Worm (Caenorhabditis elegans) whole organism, mixed stage, embryonic: ENCODE results near the gene K05F1.8.

ENCODE experiments used
- ceh-83 ChIP-seq: fragments of 200-800 bp; sonication (Bioruptor generic); optimal IDR thresholded peaks from 2 replicates; lab custom pipeline; 2018; ENCODE audit warnings: mild to moderate bottlenecking, missing genetic modification characterization, missing compliant biosample characterization
- lin-13 ChIP-seq: fragments of 150-350 bp; optimal IDR thresholded peaks from 2 replicates; lab custom pipeline; 2014; ENCODE audit warnings: missing biosample characterization, missing genetic modification characterization
- mls-2 ChIP-seq: sonication (generic microtip); optimal IDR thresholded peaks from 2 replicates; lab custom pipeline; 2016; ENCODE audit warnings: mild to moderate bottlenecking, missing genetic modification characterization, moderate library complexity, missing compliant biosample characterization
- nhr-2 ChIP-seq: fragments of 150-350 bp; optimal IDR thresholded peaks from 2 replicates; lab custom pipeline; 2014; ENCODE audit warnings: missing biosample characterization, missing genetic modification characterization
- nhr-237 ChIP-seq: fragments of 150-350 bp; optimal IDR thresholded peaks from 2 replicates; lab custom pipeline; 2014; ENCODE audit warnings: missing biosample characterization, missing genetic modification characterization
- pha-4 ChIP-seq: fragments of 150-350 bp; optimal IDR thresholded peaks from 2 replicates; lab custom pipeline; 2018; ENCODE audit warnings: missing biosample characterization, missing genetic modification reagents, missing genetic modification characterization
- snpc-4 ChIP-seq: fragments of 150-350 bp; optimal IDR thresholded peaks from 2 replicates; lab custom pipeline; 2014; ENCODE audit warnings: missing biosample characterization, missing genetic modification characterization
- unc-39 ChIP-seq: fragments of 150-350 bp; optimal IDR thresholded peaks from 2 replicates; lab custom pipeline; 2014; ENCODE audit warnings: missing biosample characterization, missing genetic modification characterization
- zip-8 ChIP-seq: fragments of 150-350 bp; optimal IDR thresholded peaks from 2 replicates; lab custom pipeline; 2014; ENCODE audit warnings: missing biosample characterization, missing genetic modification characterization
- ztf-11 ChIP-seq: fragments of 150-350 bp; optimal IDR thresholded peaks from 2 replicates; lab custom pipeline; 2014; ENCODE audit warnings: missing biosample characterization, missing genetic modification characterization

- TF ChIP-seq ztf-11 (tag; lab: Kevin White, UChicago) (no peak), pha-4 (tag; lab: Kevin White, UChicago) (no peak), zip-8 (tag; lab: Kevin White, UChicago) (no peak), nhr-237 (tag; lab: Kevin White, UChicago) (no peak), lin-13 (tag; lab: Kevin White, UChicago) (no peak), unc-39 (tag; lab: Kevin White, UChicago) (no peak), snpc-4 (tag; lab: Kevin White, UChicago) (no peak), nhr-2 (tag; lab: Kevin White, UChicago) (no peak), ceh-83 (GFP tag; lab: Kevin White, UChicago) (no peak), mls-2 (no peak)
Observed at ce11 chrII:5810230-5810629, 10.8 kb upstream of the K05F1.8 start, which contains the start of the genes msp-64 and ZK1248.5.
